Worm (Caenorhabditis elegans): ENCODE results near the gene T15H9.4.

Gene T15H9.4

ce11 chrII:9583461-9583860 lies 28.2 kb upstream of the T15H9.4 start, which contains the start of gene wee-1.1:
wee-1.1 (minus strand) TSS chrII:9583561.
- TF ChIP-seq hlh-11 (tag; optimal IDR thresholded peaks at IDR 0.05): no peak
- no peak for TF ChIP-seq php-3 (GFP tag; IDR thresholded peaks at IDR 0.05)
- TF ChIP-seq zip-11 (GFP tag; IDR thresholded peaks at IDR 0.05): no peak
- no peak for TF ChIP-seq lin-15B (tag; optimal IDR thresholded peaks at IDR 0.05)
- TF ChIP-seq nhr-111 (GFP tag; optimal IDR thresholded peaks at IDR 0.05): no peak
- no peak for TF ChIP-seq lin-13 (GFP tag; optimal IDR thresholded peaks at IDR 0.05)
- no peak for TF ChIP-seq saeg-2 (GFP tag; IDR thresholded peaks at IDR 0.05)
- no peak for TF ChIP-seq zip-2 (tag; optimal IDR thresholded peaks at IDR 0.05)
- no peak for TF ChIP-seq unc-62 (GFP tag; optimal IDR thresholded peaks at IDR 0.05 in 1 of 2)
- no peak for TF ChIP-seq unc-62 (tag; optimal IDR thresholded peaks at IDR 0.05)
- no peak for TF ChIP-seq ztf-7 (tag; optimal IDR thresholded peaks at IDR 0.05)
- no peak for TF ChIP-seq F10B5.3 (tag; optimal IDR thresholded peaks at IDR 0.05)
- no peak for TF ChIP-seq pha-4 (GFP tag; IDR thresholded peaks at IDR 0.05)
- no peak for TF ChIP-seq pha-4 (tag; optimal IDR thresholded peaks at IDR 0.05)
- TF ChIP-seq ceh-20 (GFP tag; IDR thresholded peaks at IDR 0.05): no peak
- TF ChIP-seq ces-1 (GFP tag; optimal IDR thresholded peaks at IDR 0.05): no peak

ce11 chrII:9586734-9587209 lies 24.9 kb upstream of the T15H9.4 start, which contains the start of gene ugt-58:
ugt-58 (minus strand) TSS chrII:9586784.
- TF ChIP-seq cey-2 (tag; optimal IDR thresholded peaks at IDR 0.05; ENCODE audit: borderline replicate concordance, insufficient read depth) (peak; percentile 43), nhr-10 (tag; optimal IDR thresholded peaks at IDR 0.05) (peak; percentile 8), dve-1 (tag; optimal IDR thresholded peaks at IDR 0.05; ENCODE audit: insufficient read depth) (peak; percentile 66), nhr-28 (tag; optimal IDR thresholded peaks at IDR 0.05) (peak; percentile 100), snpc-4 (tag; optimal IDR thresholded peaks at IDR 0.05) (no peak), hlh-11 (tag; optimal IDR thresholded peaks at IDR 0.05) (peak; percentile 35), hlh-30 (tag; optimal IDR thresholded peaks at IDR 0.05; ENCODE audit: insufficient read depth) (no peak), egl-27 (tag; optimal IDR thresholded peaks at IDR 0.05) (no peak), gei-8 (GFP tag; optimal IDR thresholded peaks at IDR 0.05) (no peak), zfp-3 (GFP tag; conservative IDR thresholded peaks at IDR 0.05) (no peak), daf-16 (GFP tag; optimal IDR thresholded peaks at IDR 0.05) (no peak), daf-16 (tag; optimal IDR thresholded peaks at IDR 0.05) (peak; percentile 60), lin-38 (GFP tag; IDR thresholded peaks at IDR 0.05) (no peak)

- no peak for TF ChIP-seq nhr-25 (tag; optimal IDR thresholded peaks at IDR 0.05; ENCODE audit: borderline replicate concordance, insufficient read depth)
- no peak for TF ChIP-seq unc-39 (tag; optimal IDR thresholded peaks at IDR 0.05)
- no peak for TF ChIP-seq Y105C5A.15 (GFP tag; IDR thresholded peaks at IDR 0.05)
- no peak for TF ChIP-seq nhr-10 (tag; optimal IDR thresholded peaks at IDR 0.05)
- no peak for TF ChIP-seq madf-5 (GFP tag; IDR thresholded peaks at IDR 0.05)
- TF ChIP-seq nhr-28 (tag; optimal IDR thresholded peaks at IDR 0.05): no peak
Measured at ce11 chrII:9589667-9590066, 22.0 kb upstream of the T15H9.4 start, which contains the start of gene eral-1. eral-1 (minus strand) TSS chrII:9589767.

ce11 chrII:9591071-9591470 lies 20.6 kb upstream of the T15H9.4 start, which contains the start of the genes E02H1.1 and tag-124:
E02H1.1 (minus strand) TSS chrII:9591164.
tag-124 (plus strand) TSS chrII:9591292.
- TF ChIP-seq nhr-11 (tag; optimal IDR thresholded peaks at IDR 0.05) (peak; percentile 87), daf-16 (GFP tag; optimal IDR thresholded peaks at IDR 0.05) (peak in 1 of 2 experiments; percentile 11), daf-16 (tag; optimal IDR thresholded peaks at IDR 0.05) (peak; percentile 23), duxl-1 (tag; optimal IDR thresholded peaks at IDR 0.05; ENCODE audit: poor library complexity) (peak; percentile 86), ZK337.2 (GFP tag; IDR thresholded peaks at IDR 0.05) (peak; percentile 83), dpl-1 (GFP tag; optimal IDR thresholded peaks at IDR 0.05) (peak; percentile 79), arid-1 (GFP tag; conservative IDR thresholded peaks at IDR 0.05) (no peak), tag-97 (GFP tag; IDR thresholded peaks at IDR 0.05) (0 out of 2 replicates have a peak, but pooled peaks have one; percentile 51), zfp-2 (tag; optimal IDR thresholded peaks at IDR 0.05) (no peak), unc-39 (tag; optimal IDR thresholded peaks at IDR 0.05) (no peak), pha-4 (GFP tag; IDR thresholded peaks at IDR 0.05) (0 out of 2 replicates have a peak, but pooled peaks have one; percentile 9), pha-4 (tag; optimal IDR thresholded peaks at IDR 0.05) (peak; percentile 49), tra-1 (GFP tag; IDR thresholded peaks at IDR 0.05) (peak; percentile 65; the same call in 1 of the 2 replicates), lin-38 (GFP tag; IDR thresholded peaks at IDR 0.05) (peak; percentile 62), F49E8.2 (tag; optimal IDR thresholded peaks at IDR 0.05; ENCODE audit: borderline replicate concordance) (peak; percentile 45), lsy-2 (tag; optimal IDR thresholded peaks at IDR 0.05) (peak in 1 of 2 experiments; percentile 89), hlh-30 (tag; optimal IDR thresholded peaks at IDR 0.05; ENCODE audit: insufficient read depth) (peak; percentile 42), nhr-6 (tag; optimal IDR thresholded peaks at IDR 0.05) (peak; percentile 19), ceh-20 (GFP tag; IDR thresholded peaks at IDR 0.05) (peak; percentile 49; the same call in 1 of the 2 replicates), dmd-9 (GFP tag; IDR thresholded peaks at IDR 0.05) (peak; percentile 93), nhr-10 (tag; optimal IDR thresholded peaks at IDR 0.05) (no peak), mep-1 (tag; optimal IDR thresholded peaks at IDR 0.05) (peak; percentile 69)

Data from whole organism, L4 larva.